Fruit fly (Drosophila melanogaster) whole organism, adult: ENCODE results near the gene Ir85a.

Source experiments
- CG11617 ChIP-seq: fragments of 200-800 bp; sonication (Bioruptor generic); optimal IDR thresholded peaks from 2 replicates; lab custom pipeline; 2017; ENCODE audit warnings: mild to moderate bottlenecking, missing biosample characterization, missing genetic modification reagents, missing genetic modification characterization
- CG12768 ChIP-seq: fragments of 200-800 bp; sonication (Bioruptor generic); optimal IDR thresholded peaks from 2 replicates; lab custom pipeline; 2017; ENCODE audit warnings: missing biosample characterization, missing genetic modification characterization, mild to moderate bottlenecking, moderate library complexity, missing genetic modification reagents
- CG14711 ChIP-seq: fragments of 200-800 bp; sonication (Bioruptor generic); optimal IDR thresholded peaks from 2 replicates; lab custom pipeline; 2018; ENCODE audit warnings: missing biosample characterization, mild to moderate bottlenecking, missing genetic modification characterization, moderate library complexity
- CG1620 ChIP-seq: fragments of 200-800 bp; sonication (Bioruptor generic); optimal IDR thresholded peaks from 2 replicates; lab custom pipeline; 2016; ENCODE audit warnings: missing biosample characterization, missing genetic modification characterization
- CG33017 ChIP-seq: fragments of 200-800 bp; sonication (Bioruptor generic); optimal IDR thresholded peaks from 2 replicates; lab custom pipeline; 2018; ENCODE audit warnings: missing biosample characterization, mild to moderate bottlenecking, missing genetic modification characterization, moderate library complexity
- CG5204 ChIP-seq: fragments of 200-800 bp; sonication (Bioruptor generic); optimal IDR thresholded peaks from 2 replicates; lab custom pipeline; 2016; ENCODE audit warnings: missing biosample characterization, missing genetic modification characterization
- CG7045 ChIP-seq: fragments of 200-800 bp; sonication (Bioruptor generic); optimal IDR thresholded peaks from 2 replicates; lab custom pipeline; 2017; ENCODE audit warnings: missing biosample characterization, mild to moderate bottlenecking, missing genetic modification characterization
- CG7101 ChIP-seq: fragments of 200-800 bp; sonication (Bioruptor generic); optimal IDR thresholded peaks from 2 replicates; lab custom pipeline; 2018; ENCODE audit warnings: missing biosample characterization, mild to moderate bottlenecking, missing genetic modification characterization, moderate library complexity
- Clk ChIP-seq: fragments of 200-800 bp; sonication (Bioruptor generic); optimal IDR thresholded peaks from 2 replicates; lab custom pipeline; 2017; ENCODE audit warnings: missing biosample characterization, missing genetic modification characterization
- Crg-1 ChIP-seq: fragments of 200-800 bp; sonication (Bioruptor generic); optimal IDR thresholded peaks from 2 replicates; lab custom pipeline; 2016; ENCODE audit warnings: missing biosample characterization, missing genetic modification characterization
- Hr96 ChIP-seq: fragments of 200-800 bp; sonication (Bioruptor generic); optimal IDR thresholded peaks from 2 replicates; lab custom pipeline; 2016; ENCODE audit warnings: missing biosample characterization, missing genetic modification characterization
- Mnt ChIP-seq: fragments of 200-800 bp; sonication (Bioruptor generic); optimal IDR thresholded peaks from 2 replicates; lab custom pipeline; 2016; ENCODE audit warnings: missing biosample characterization, mild to moderate bottlenecking, missing genetic modification characterization
- bab1 ChIP-seq: fragments of 200-800 bp; sonication (Bioruptor generic); optimal IDR thresholded peaks from 3 replicates; lab custom pipeline; 2019; ENCODE audit warnings: missing biosample characterization, mild to moderate bottlenecking, missing genetic modification characterization, moderate library complexity
- cic ChIP-seq: fragments of 200-800 bp; sonication (Bioruptor generic); optimal IDR thresholded peaks from 2 replicates; lab custom pipeline; 2017; ENCODE audit warnings: missing biosample characterization, mild to moderate bottlenecking, missing genetic modification characterization, moderate library complexity
- cnc ChIP-seq, 2 experiments: fragments of >200 bp; optimal IDR thresholded peaks; 2 replicates each; lab custom pipeline; 2017
- kay ChIP-seq: fragments of 200-800 bp; sonication (Bioruptor generic); peaks from one replicate; lab custom pipeline; 2016; ENCODE audit warnings: missing biosample characterization, missing genetic modification characterization, borderline replicate concordance
- ovo ChIP-seq: fragments of 200-800 bp; sonication (Bioruptor generic); optimal IDR thresholded peaks from 2 replicates; lab custom pipeline; 2016; ENCODE audit warnings: missing biosample characterization, missing genetic modification characterization
- pad ChIP-seq: fragments of 200-800 bp; sonication (Bioruptor generic); optimal IDR thresholded peaks from 3 replicates; lab custom pipeline; 2017; ENCODE audit warnings: missing biosample characterization, missing genetic modification characterization, mild to moderate bottlenecking, moderate library complexity, missing genetic modification reagents
- tj ChIP-seq: fragments of 200-800 bp; sonication (Bioruptor generic); optimal IDR thresholded peaks from 3 replicates; lab custom pipeline; 2017; ENCODE audit warnings: missing biosample characterization, mild to moderate bottlenecking, missing genetic modification characterization, moderate library complexity
- toe ChIP-seq: fragments of 200-800 bp; sonication (Bioruptor generic); optimal IDR thresholded peaks from 2 replicates; lab custom pipeline; 2016; ENCODE audit warnings: missing biosample characterization, missing genetic modification characterization

Gene Ir85a

DNA sequence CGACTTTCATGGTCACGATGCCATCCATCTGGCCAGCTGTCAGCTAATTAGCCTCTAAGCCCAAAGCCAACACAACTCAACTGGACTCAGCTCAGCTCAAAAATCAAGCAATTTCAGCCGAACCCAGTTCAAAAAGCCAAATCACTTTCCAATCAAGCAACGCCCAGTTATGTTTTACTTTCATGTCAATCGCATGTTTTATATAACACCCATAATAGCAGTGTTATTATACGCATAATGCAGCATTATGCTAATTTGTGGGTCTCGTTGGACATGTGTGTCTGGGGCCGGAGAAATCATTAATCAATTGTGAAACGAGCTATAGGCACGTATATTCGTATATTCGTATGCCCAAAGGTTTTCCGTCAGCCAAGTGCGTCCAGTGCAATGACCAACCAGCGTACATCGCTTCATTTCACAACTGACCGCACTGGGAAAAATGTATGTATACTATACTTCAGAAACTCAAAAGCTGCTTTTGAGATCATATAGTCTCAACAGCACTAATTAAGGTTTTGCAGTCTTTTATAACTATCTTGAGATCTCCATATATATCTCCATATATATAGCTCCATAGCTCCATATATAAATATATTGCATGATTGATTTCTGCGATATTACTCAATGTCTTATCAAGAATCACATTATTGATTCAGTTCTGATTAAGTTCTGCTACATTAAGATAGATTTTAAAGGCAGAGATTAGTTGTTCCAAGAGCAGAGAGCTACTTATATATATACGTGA lies 6.8 kb upstream of the Ir85a start:
- TF ChIP-seq CG1620 (GFP tag; lab: Kevin White, UChicago) = no peak
- no peak for TF ChIP-seq CG33017 (tag; lab: Kevin White, UChicago)

DNA sequence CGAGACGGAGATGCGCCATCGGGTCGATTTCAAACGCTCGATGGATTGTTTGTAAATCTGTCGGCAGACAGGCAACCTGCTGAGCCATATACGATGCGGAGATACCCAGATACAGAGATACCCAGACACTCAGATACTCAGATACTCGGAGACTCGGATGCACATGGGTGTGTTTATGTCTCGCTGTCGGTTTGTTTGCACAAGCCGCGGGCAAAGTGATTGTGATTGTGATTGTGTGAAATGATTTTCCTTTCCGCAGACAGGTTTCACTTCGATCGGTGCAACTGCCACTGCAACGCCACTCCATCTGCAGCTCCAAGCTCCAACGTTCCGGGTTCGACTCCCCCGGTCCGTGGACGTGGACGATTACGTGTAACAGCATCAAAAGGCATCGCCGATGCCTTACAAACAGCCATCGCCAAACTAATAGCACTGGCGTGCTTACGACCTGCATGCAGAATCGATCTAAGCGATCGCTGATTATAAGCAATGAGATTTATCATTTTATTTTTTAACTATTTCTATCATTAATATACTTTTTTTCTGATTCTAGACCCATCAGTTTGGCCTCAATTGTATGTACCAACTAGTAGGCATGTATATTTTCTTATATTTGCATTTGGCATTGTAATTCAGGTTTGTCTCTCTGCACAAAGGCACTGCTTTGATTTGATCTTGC lies 5.6 kb upstream of the Ir85a start:
- TF ChIP-seq CG12768 (GFP tag; lab: Kevin White, UChicago) (no peak), CG7101 (no peak), toe (no peak), Clk (GFP tag; lab: Kevin White, UChicago) (no peak), tj (no peak), CG33017 (tag; lab: Kevin White, UChicago) (no peak), Mnt (GFP tag; lab: Kevin White, UChicago) (no peak), CG14711 (tag; lab: Kevin White, UChicago) (no peak), CG7045 (no peak), Hr96 (no peak), CG5204 (GFP tag; lab: Kevin White, UChicago) (no peak), bab1 (no peak), Crg-1 (no peak), CG1620 (GFP tag; lab: Kevin White, UChicago) (no peak)

DNA sequence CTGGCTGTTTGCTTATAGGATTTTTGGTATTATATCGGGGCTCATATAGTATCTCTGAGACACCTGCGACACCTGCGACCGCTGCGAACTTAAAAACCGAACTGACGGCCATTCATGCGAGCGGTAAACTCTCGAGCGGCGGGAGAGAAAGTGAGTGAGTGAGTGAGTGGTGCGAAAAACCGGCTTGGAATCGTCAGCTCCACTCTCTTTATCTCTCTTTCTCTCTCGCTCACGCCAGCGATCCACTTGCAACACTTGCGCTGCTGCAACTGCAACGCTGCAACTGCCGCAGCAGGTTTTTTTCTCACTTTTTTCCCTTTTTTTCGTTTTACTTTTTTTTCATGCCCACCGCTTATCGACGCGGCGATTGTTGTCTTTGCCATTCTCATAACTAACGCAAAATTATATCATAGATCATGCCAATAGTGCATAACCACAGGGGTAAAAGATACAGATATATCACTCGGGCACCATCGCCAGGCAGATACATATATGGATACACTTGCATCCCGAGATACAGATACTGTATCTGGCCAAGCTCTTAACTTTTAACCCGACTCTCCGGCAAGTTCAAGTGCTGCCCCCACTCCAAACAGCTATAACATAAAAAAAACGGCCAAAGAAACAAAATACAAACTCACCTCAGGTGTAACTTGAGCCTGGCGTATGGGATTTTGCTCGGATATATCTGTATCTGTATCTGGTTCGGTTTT lies 1.9 kb upstream of the Ir85a start:
- no peak for TF ChIP-seq CG11617 (GFP tag; lab: Kevin White, UChicago)
- no peak for TF ChIP-seq ovo (GFP tag; lab: Kevin White, UChicago)

DNA sequence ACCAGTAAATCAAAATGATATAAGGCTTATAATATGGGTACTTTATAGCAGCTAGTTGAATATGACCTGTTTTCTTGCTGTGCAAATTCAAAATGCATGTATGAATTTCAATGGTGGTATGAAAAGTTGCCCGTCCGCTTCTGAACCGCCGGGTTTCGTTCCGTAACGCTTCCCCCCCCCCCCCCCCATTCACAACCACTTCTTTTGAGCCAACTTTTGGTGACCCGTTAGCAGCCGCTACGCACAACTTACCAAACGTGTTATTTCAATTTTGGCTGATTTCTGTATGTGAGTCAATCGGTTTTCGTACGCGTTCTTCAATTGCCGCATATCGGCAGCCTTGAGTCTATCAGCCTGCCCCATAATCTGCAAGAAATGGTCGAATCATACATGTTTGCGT lies 758 bp upstream of the Ir85a start:
- TF ChIP-seq cic (no peak), CG11617 (GFP tag; lab: Kevin White, UChicago) (no peak), CG5204 (GFP tag; lab: Kevin White, UChicago) (no peak), toe (no peak), CG14711 (tag; lab: Kevin White, UChicago) (no peak), Hr96 (no peak), CG7045 (no peak), CG12768 (GFP tag; lab: Kevin White, UChicago) (no peak), Clk (GFP tag; lab: Kevin White, UChicago) (no peak), bab1 (no peak), kay (GFP tag; lab: Kevin White, UChicago) (no peak), Mnt (GFP tag; lab: Kevin White, UChicago) (no peak), ovo (GFP tag; lab: Kevin White, UChicago) (no peak), pad (GFP tag; lab: Kevin White, UChicago) (no peak), CG7101 (no peak)

DNA sequence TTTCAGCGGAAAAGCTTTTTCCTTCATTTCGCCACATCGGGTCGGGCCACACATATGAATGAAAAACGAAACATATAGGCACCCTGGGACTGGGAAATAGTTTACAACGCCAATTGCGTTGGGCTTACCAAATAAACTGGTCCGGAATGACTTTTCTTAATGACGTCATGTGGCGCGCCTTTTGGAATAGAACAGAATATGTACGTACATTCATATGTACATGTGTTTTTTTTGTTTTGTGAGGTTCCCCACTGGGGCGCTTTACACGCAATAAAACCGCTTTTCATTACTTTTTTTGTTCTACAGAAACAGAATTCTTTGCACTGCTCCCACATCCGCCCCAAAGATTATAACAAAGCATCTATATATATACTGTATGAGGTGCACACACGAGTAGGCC lies 3.8 kb downstream of the Ir85a start:
- TF ChIP-seq CG12768 (GFP tag; lab: Kevin White, UChicago) (no peak), CG7045 (no peak), cic (no peak), CG5204 (GFP tag; lab: Kevin White, UChicago) (no peak), Clk (GFP tag; lab: Kevin White, UChicago) (no peak), Crg-1 (no peak), Hr96 (no peak), tj (no peak), Mnt (GFP tag; lab: Kevin White, UChicago) (no peak)

DNA sequence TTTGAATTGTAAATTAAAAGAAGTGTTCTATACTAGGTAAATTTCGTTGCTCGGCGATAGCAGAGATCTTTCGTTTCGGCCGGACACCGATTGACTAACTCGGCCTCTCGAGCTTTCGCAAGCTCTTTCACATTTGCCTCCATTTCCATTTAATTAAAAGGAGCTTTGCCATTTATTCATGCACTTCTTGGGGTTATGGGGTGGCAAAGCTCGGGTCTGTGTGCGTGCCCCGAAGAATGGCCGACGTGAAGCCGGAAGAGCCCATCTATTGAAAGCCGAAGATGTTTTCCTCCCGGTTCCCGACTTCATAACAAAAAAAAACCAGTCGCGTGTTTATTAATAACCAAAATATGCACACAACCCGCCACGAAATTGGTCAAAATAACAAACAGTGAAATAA lies 5.4 kb downstream of the Ir85a start:
- TF ChIP-seq Crg-1 = no peak
- TF ChIP-seq cnc (optimal IDR thresholded peaks at IDR 0.05; lab: Kevin White, UChicago) = no peak
- no peak for TF ChIP-seq tj
- TF ChIP-seq bab1 = no peak
- peak; percentile 2 for TF ChIP-seq CG33017 (tag; lab: Kevin White, UChicago)
- peak; percentile 50 for TF ChIP-seq cic
- no peak for TF ChIP-seq CG7045

DNA sequence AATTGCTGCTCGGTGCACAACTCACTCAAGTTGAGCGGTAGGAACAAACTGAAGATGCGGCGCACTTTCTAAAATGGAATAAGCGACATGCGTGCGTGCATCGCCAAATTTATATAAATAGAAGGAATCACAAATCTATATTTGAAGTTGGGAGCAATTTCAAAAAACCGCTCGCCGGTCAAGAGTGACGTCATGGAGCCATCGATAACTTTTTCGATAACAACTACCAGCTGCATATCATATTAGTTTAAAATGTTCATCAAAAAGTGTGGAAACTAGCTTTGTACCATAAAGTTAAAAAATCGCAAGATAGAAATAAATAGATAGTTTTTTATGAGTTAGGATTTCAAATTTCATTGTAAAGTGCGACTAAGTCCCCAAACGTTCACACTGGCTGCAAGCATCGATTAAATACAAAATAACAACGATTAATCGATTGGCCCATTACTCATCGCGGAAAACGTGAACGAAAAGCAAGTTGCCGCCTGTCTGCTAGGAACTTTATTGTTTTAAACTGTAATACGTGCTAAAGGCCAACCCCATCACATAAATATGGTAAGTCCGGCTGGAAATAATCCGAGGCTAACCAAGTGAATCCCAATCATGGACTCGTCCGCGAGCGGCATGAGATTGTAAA lies 6.8 kb downstream of the Ir85a start, which contains the start of the genes Pif1A, Pif1B and CCT7:
Gene Pif1A, minus strand, starts transcription at position 51 of the 637 bp plus-strand sequence.
Gene Pif1B, minus strand, starts transcription at position 51 of the 637 bp plus-strand sequence.
Gene CCT7, plus strand, starts transcription at position 439 of the 637 bp plus-strand sequence.
- peak; percentile 48 for TF ChIP-seq bab1
- peak; percentile 81 for TF ChIP-seq Mnt (GFP tag; lab: Kevin White, UChicago)
- peak; percentile 99 for TF ChIP-seq kay (GFP tag; lab: Kevin White, UChicago)
- peak; percentile 18 for TF ChIP-seq Crg-1
- peak; percentile 18 for TF ChIP-seq CG11617 (GFP tag; lab: Kevin White, UChicago)
- TF ChIP-seq cic = no peak
- TF ChIP-seq tj = peak; percentile 5
- TF ChIP-seq CG5204 (GFP tag; lab: Kevin White, UChicago) = no peak
- TF ChIP-seq CG1620 (GFP tag; lab: Kevin White, UChicago) = no peak
- peak; percentile 11 for TF ChIP-seq pad (GFP tag; lab: Kevin White, UChicago)
